Fruit fly (Drosophila melanogaster): ENCODE data around the gene CG3819.

The CG3819 gene

dm6 chr3L:18898770-18899278, 23.1 kb downstream of the CG3819 start, which contains the start of gene RpL26 (continued):
- no peak for TF ChIP-seq gsb (GFP tag; IDR thresholded peaks at IDR 0.05)
- peak; percentile 28 for TF ChIP-seq kah (GFP tag; optimal IDR thresholded peaks at IDR 0.05)
- peak; percentile 93 for TF ChIP-seq Opbp (GFP tag; IDR thresholded peaks at IDR 0.05; ENCODE audit: partially characterized antibody)
- no peak for TF ChIP-seq corto (GFP tag; optimal IDR thresholded peaks at IDR 0.05)

- peak; percentile 92 for TF ChIP-seq Med (GFP tag)
- TF ChIP-seq cas (GFP tag; IDR thresholded peaks at IDR 0.05): no peak
- TF ChIP-seq CG13123 (GFP tag; optimal IDR thresholded peaks at IDR 0.05): no peak
- TF ChIP-seq jigr1 (GFP tag; IDR thresholded peaks at IDR 0.05): no peak
- peak; percentile 7 for TF ChIP-seq sd (tag; optimal IDR thresholded peaks at IDR 0.05)
- TF ChIP-seq Oaz (GFP tag; IDR thresholded peaks at IDR 0.05): no peak
- no peak for TF ChIP-seq trh (GFP tag; optimal IDR thresholded peaks at IDR 0.05)
- peak; percentile 3 for TF ChIP-seq NfI (GFP tag; optimal IDR thresholded peaks at IDR 0.05)
- TF ChIP-seq Rfx (GFP tag; IDR thresholded peaks at IDR 0.05): peak; percentile 44; the same call in 1 of the 2 replicates
- peak; percentile 9 for TF ChIP-seq CG13624 (GFP tag; optimal IDR thresholded peaks at IDR 0.05)
- no peak for TF ChIP-seq toy (GFP tag; IDR thresholded peaks at IDR 0.05)
- TF ChIP-seq CG14050 (GFP tag; IDR thresholded peaks at IDR 0.05): peak; percentile 28; the same call in 1 of the 3 replicates
- TF ChIP-seq CG3065 (GFP tag; optimal IDR thresholded peaks at IDR 0.05): peak; percentile 19
- TF ChIP-seq CG7839 (tag; optimal IDR thresholded peaks at IDR 0.05): no peak
- TF ChIP-seq croc (GFP tag; conservative IDR thresholded peaks at IDR 0.05): no peak
- peak; percentile 59; the same call in 1 of the 2 replicates for TF ChIP-seq Bgb (GFP tag; IDR thresholded peaks at IDR 0.05; ENCODE audit: partially characterized antibody)
- TF ChIP-seq bcd (GFP tag; optimal IDR thresholded peaks at IDR 0.05): no peak
- no peak for TF ChIP-seq pnt (GFP tag; optimal IDR thresholded peaks at IDR 0.05)
- no peak for TF ChIP-seq Xbp1 (GFP tag; optimal IDR thresholded peaks at IDR 0.05)
- TF ChIP-seq pum (GFP tag; optimal IDR thresholded peaks at IDR 0.05): no peak
- no peak for TF ChIP-seq Dip2 (GFP tag; IDR thresholded peaks at IDR 0.05)
- TF ChIP-seq Hand (GFP tag; optimal IDR thresholded peaks at IDR 0.05): peak; percentile 49
- TF ChIP-seq CG10654 (GFP tag; optimal IDR thresholded peaks at IDR 0.05): no peak
- peak; percentile 83; the same call in 2 of the 3 replicates for TF ChIP-seq ci (GFP tag; IDR thresholded peaks at IDR 0.05)
- no peak for TF ChIP-seq CG4854 (GFP tag; optimal IDR thresholded peaks at IDR 0.05)
- TF ChIP-seq NFAT (GFP tag; IDR thresholded peaks at IDR 0.05): peak; percentile 68
- peak; percentile 16 for TF ChIP-seq CG3281 (GFP tag; optimal IDR thresholded peaks at IDR 0.05)
- no peak for TF ChIP-seq CG30020 (tag; optimal IDR thresholded peaks at IDR 0.05)
- TF ChIP-seq phol (tag; optimal IDR thresholded peaks at IDR 0.05): no peak
- no peak for TF ChIP-seq CG11398 (GFP tag; optimal IDR thresholded peaks at IDR 0.05)
- TF ChIP-seq CG2129 (GFP tag; IDR thresholded peaks at IDR 0.05; ENCODE audit: partially characterized antibody): no peak
- TF ChIP-seq CG2678 (tag; optimal IDR thresholded peaks at IDR 0.05): peak; percentile 28
- no peak for TF ChIP-seq tx (GFP tag; optimal IDR thresholded peaks at IDR 0.05)
- TF ChIP-seq Tbp (GFP tag; optimal IDR thresholded peaks at IDR 0.05): no peak
- TF ChIP-seq peb (GFP tag; IDR thresholded peaks at IDR 0.05): no peak
- no peak for TF ChIP-seq CG7786 (GFP tag; optimal IDR thresholded peaks at IDR 0.05)
- no peak for TF ChIP-seq chn (GFP tag; optimal IDR thresholded peaks at IDR 0.05)
- no peak for TF ChIP-seq TFAM (GFP tag; optimal IDR thresholded peaks at IDR 0.05)
- TF ChIP-seq CG2875 (GFP tag; optimal IDR thresholded peaks at IDR 0.05): no peak
- TF ChIP-seq CG33557 (GFP tag; optimal IDR thresholded peaks at IDR 0.05): no peak
- TF ChIP-seq CG13775 (GFP tag; optimal IDR thresholded peaks at IDR 0.05): no peak
- no peak for TF ChIP-seq D19A (tag; optimal IDR thresholded peaks at IDR 0.05)
- no peak for TF ChIP-seq Myb (GFP tag; optimal IDR thresholded peaks at IDR 0.05)
- TF ChIP-seq CG12744 (GFP tag; optimal IDR thresholded peaks at IDR 0.05): no peak
- peak; percentile 49 for TF ChIP-seq CG12659 (GFP tag; optimal IDR thresholded peaks at IDR 0.05)
- no peak for TF ChIP-seq CG7556 (GFP tag; optimal IDR thresholded peaks at IDR 0.05)
These were observed 23.8 kb downstream of the CG3819 start, which contains the start of gene CG3902 for dm6 chr3L:18898086-18898470. Gene CG3902 (minus strand): TSS chr3L:18898293.

Measured in whole organism, embryonic.